Fruit fly (Drosophila melanogaster) whole organism, larva: ENCODE data around the gene gukh.

ENCODE experiments used
- noc ChIP-seq: fragments of 200-800 bp; sonication (Bioruptor generic); optimal IDR thresholded peaks from 3 replicates; lab custom pipeline; 2019; ENCODE audit warnings: missing biosample characterization, mild to moderate bottlenecking, missing genetic modification characterization, moderate library complexity

gukh gene

DNA sequence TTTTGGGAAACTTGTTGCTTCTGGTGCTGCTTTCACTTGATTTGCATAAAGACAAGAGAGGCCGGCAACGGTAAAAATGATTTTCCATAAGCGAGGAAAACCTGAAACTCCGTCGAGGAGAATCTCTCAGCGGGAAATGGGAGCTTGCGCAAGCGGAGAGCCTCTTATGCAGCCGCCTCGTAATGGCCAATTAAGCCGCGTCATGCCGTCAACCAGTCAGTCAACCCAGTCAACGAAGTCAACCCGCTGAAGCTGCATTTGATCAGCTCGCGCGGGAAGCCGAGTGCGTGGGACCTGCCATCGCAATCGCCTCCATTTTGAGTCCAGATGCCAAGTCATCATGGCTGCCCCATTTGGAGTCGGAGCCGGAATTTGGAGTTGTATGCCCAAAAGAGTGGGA, 9.3 kb downstream of the gukh start:
- no peak for TF ChIP-seq noc (tag; lab: Kevin White, UChicago)

DNA sequence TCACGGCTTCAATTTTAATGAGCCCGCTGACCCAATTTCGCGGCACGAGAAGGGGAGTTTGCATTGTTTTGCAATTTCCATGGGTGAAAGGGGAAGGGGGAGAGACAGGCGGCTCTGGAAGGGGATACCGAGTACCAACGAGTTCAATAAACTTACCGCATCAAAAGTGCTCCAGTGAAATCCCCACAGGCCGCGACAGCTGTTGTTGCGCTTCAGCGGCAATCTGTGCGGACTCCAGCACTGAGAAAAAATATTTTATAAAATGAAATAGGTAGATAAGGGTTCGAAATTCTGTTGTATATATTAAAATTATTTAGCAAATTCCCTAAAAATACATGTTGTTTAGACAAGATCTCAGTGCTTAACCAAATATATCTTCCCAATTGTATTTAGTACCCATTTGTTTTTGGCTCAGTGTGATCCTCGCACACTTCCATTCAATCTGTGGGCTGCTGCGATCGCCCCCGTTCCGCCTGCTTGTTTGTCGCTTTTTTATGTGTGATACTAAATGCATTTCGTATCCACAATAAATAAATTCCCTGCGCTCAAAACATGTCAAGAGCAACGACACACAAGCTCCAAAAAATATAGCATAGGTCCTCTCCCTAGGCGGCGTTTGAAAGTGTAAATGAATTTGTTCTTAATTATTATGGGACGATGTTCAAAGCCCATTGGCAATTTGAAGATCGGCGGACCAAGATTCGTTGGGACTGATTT, 11.9 kb downstream of the gukh start:
- no peak for TF ChIP-seq noc (tag; lab: Kevin White, UChicago)

DNA sequence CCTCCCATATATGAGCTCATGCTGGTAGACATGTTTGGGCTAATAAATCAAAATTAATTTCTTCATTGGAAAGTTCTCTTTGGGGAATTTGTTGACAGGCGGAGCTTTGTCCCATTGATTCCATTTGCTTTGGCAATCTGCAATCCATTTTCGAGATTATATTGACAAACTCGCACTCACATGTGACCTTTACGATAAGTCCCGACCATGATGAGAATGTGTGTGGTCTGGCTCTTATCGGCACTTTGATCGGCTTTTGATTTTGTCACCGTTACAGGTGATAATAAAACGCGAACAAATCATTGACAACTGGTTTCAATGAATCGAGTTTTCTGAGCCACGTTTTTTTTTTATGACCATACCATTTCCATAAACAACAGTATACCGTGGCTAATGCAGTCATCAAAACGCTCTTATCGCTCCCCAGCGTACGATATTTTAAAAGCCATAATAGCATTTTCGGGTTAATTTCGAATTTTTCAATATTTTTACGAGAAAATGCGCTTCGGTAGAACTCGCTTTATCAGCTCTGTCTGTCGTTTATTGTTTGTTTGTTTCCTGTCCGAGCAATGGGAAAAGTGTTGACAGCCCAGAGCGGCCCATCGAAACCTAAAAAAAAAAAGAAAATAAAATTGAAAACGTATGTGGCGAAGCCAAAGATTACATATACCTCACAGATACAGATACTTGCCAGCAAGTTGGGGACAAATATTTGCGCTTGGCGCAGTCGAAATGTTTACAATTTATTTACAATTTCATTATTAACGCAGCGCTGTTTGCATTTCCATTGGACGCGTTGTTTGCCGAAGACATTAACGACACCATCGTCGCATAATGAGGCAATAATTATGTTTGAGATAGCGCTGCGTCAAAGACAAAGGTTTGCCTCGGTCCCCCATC, 13.8 kb downstream of the gukh start:
- no peak for TF ChIP-seq noc (tag; lab: Kevin White, UChicago)

DNA sequence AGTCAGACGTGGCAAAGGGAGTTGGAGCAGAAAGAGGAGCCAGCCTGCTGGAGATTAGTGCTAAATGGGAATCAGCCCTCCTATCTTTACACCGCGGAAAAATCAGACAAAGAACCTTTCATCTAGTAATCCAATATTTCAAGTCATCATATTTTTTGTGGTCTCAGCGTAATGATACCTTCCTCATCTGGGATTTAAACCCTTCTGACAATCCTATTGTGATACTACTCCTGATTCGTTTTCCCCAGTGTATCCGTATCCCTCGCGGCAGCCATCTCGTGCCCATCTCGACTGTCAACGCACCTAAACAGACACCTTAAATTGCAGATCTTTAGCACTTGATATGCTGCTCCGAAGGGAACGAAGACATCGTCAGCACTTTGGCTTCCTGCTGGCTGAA, 14.5 kb downstream of the gukh start:
- no peak for TF ChIP-seq noc (tag; lab: Kevin White, UChicago)

DNA sequence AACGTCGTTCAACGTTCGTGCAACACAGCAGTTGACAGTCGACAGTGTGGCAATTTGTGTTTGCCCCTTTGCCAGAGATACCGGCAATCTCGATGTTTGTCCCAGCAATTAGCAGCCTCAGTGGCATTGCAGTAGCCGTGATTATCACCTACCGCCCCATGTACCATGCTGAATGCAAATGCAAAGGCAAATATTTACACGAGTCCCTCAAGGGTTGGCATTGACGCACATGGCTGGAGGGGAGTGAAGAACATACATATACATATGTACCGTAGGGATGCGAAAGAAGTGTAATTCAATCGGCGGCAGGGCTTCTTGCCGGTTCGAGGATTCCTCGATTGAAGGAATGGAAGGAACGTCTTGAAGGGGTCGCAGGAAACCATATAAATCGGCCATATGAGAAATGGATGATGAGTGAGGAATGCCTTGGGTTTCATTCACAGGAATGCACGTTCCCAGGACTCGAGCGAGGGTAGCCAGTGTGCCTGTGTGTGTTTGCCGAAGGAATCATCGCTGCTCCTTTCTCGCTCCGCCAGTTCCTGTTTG, 16.2 kb downstream of the gukh start:
- TF ChIP-seq noc (tag; lab: Kevin White, UChicago), result no peak

DNA sequence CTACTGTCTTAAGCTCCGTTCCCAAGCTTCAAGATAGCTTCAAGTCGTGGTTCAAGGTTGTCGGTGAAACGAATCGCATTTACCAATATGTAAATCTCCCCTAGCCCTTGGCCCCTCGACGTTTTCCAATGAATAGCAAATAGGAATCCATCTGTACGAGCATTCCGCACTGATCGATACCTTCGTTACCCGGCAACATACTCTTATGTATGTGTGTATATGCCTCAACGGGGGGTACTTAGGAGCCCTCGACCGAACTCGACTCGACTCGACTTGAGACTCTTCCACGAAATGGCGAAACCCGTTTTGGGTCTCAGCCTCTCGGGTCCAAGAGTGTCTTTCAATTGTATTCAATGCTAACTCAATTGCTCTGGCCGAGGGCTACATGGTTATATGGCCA, 17.9 kb downstream of the gukh start:
- TF ChIP-seq noc (tag; lab: Kevin White, UChicago), result no peak

DNA sequence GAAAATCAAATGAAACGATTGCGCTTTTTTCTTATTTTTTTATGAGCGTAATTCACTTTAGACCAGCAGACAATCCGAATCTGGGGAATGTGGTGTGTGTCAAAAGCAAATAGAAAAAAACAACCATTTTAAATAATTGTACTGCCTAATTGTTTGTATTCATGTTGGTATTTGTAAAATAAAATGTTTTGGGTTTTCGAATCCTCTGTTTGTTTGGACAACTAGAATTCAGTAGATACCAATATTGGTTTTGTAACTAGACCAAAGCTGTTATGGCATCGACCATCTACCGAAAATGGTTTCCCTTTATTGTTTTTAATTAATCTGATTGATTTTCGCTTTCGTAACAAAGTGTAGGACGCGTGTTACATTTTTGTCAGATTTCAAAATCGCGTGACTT, 27.1 kb downstream of the gukh start:
- TF ChIP-seq noc (tag; lab: Kevin White, UChicago), result no peak

DNA sequence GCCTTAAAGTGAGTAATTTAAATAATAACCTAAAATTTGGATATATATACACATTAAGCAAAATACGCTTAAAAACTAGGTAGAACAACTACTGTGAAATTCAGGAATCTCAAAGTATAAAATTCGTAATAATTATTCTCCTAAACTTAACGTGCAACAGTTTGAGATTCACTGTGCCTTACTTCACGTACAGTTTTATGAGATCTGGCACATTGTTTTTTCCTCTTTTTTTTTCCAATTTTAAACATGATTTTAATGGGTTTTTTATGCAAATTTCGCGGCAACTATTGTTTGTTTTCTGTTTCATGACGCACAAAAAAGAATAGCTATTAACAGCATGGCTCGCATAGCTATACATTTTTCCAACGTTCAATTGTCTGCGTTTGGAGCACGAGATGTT, 28.1 kb downstream of the gukh start:
- no peak for TF ChIP-seq noc (tag; lab: Kevin White, UChicago)

DNA sequence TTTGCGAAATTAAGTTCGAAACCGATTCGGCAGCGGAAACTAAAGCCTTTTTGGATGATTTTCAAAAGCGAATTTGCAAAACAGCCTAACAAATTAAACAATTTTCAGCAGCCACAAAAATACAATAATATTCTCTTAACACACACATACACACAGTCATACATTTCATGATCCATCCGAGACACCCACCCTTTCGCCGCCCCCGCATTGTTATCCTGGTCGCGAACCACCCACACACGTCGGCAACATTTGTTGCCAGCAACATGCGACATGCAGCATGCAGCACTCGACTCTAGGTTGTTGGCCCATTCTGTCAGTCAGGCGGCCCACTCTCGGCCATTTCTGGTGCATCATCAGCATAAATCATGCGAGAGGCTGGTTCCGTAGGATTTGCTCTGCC, 30.2 kb downstream of the gukh start:
- TF ChIP-seq noc (tag; lab: Kevin White, UChicago), result no peak

DNA sequence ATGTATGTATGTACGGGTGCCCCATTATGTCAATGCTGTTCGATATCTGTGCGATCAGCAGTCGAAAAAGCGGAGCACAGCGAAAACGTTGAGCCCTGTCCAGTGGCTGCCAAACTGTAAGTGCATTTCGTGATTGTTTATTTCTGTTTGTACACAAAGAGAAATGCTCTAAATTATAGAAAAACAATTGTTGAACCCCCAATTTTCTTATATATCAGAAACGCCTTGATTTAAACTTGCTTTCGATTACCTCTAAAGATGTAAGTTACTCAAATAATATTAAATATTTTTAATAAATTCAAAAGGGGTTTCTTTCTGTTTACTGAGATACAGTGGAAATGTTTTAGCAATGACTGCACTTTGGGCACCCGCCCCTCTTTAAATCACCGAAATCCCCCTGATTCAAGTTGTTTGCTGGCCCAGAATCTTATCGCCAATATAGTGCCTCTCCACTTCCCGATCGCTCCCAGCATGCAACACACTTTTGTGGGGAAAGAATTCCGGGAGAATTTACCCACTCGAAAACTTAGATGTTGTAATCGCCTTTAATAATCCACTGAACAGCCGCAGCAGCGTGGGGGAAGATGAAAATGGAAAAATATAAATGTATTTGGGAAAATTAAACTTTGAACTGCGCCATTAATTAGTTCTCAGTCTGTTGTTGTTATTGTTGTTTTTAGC, 31.1 kb downstream of the gukh start:
- no peak for TF ChIP-seq noc (tag; lab: Kevin White, UChicago)

DNA sequence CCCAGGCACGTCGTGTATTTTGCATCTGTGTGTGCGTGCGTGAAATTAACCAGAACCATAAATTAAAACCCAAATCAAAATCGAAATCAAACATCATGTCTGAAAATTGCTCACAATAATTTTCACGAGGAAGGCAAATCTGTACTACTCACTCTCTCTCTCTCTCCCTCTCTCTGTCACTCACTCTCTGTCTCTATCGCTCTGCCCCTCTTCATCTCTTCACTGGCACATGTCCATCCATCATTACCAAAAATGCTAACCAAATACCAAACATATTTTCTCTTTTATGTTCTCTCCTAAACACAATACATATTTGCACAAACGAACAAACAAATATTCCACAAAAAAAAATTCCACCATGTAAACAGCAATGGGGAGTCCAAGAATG, 31.6 kb downstream of the gukh start:
- no peak for TF ChIP-seq noc (tag; lab: Kevin White, UChicago)

DNA sequence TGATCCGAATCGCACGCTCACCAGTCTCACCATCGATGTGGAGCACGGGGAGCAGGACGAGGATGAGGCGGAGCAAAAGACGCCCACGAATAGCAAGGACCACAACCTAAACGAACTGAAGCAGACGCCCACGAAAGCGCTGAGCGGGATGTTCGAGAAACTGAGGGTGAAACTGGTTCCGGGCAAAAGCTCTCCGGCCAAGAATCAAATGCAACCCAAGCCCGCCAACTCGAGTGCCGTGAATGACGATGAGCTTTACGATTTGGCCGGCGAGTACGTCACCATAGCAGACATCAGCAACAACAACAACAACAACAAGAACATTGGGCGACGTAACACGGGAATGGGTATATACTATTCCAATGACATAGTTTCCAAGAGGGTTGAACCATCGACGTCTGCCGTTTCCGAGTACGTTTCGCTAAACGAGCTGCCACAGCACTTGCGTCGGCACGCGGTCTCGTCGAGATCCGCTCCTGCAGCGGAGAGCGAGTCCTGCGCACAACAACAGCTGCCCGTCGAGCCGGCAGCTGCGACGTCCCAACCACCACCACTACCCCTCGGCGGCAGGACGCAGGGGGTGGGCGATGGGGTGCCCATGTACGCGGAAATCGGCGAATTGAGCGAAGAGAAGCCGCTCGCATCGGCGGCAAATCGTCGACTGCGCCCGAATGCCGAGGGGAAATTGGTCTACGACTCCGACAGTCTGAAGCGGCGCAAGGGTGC, 33.7 kb downstream of the gukh start:
- no peak for TF ChIP-seq noc (tag; lab: Kevin White, UChicago)

DNA sequence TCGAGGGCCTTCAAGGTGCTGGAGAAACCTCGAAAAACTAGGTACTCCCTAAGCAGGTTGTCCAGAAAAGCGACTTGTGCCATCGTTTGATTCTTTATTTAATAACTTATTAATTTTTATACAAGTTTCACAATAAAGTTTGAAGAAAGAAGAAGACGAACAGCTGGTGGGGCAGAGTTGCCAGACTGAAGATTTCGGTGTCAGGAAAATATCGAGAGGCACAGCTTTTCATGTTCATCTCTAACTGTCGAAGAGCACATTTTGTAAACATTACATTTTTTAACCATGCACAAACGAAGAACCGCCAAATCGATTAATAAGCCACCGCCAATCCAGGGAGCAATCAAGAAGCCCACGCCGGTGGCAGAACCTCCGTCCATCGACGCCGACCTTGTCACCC, 40.0 kb downstream of the gukh start, which contains the start of the genes CG6005 and CG14286:
CG6005 (minus strand) TSS at position 169 of the 400 bp plus-strand sequence.
CG14286 (plus strand) TSS at position 231 of the 400 bp plus-strand sequence.
- TF ChIP-seq noc (tag; lab: Kevin White, UChicago), result no peak

DNA sequence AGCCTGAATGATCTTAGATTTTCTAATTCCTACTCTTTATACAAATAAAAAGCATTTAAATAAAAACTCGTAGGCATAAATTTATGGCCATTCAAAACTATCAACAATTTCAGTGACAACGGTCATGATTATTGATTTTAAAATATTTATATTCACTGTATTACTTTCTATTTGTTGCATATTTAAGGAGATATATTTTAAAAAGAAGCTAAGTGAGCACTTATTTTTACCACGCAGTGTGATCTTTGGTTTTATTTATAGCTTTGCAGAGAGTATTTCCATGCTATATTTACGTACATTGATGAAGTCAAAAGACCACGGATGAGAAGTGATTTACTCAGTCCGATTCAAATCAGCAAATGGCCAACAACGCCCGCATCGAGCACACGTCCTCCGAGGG, 40.9 kb downstream of the gukh start, which contains the start of gene CG14285:
CG14285 (plus strand) TSS at position 339 of the 400 bp plus-strand sequence.
- no peak for TF ChIP-seq noc (tag; lab: Kevin White, UChicago)

DNA sequence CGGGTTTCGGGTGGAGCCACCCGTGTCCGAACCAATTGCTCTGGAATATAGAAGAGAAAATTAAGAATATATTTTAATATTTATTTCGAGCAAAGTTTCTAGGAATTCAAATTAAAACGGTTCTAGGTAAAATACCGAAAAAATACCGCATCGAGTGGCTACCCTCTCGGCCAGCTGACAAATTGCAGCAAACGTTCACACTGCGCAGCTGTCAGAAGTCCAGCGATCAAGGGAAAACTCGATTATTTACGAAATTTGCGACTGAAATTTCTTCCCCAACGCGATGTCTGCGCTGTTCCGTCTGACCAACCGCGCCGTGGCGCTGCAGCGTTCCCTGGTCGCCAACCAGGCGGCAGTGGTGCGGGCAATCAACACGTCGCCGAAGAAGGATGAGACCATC, 43.3 kb downstream of the gukh start, which contains the start of gene NP15.6:
NP15.6 (plus strand) TSS at position 204 of the 400 bp plus-strand sequence.
- TF ChIP-seq noc (tag; lab: Kevin White, UChicago), result no peak
